Worm (Caenorhabditis elegans) whole organism, L4 larva: ENCODE measurements around the gene Y7A9D.1.

Experiments used
- D1046.2 ChIP-seq: fragments of 200-800 bp; sonication (Bioruptor generic); IDR thresholded peaks from 2 replicates; pipeline ENCODE4 v1.3.6; 2022; ENCODE audit warnings: missing genetic modification characterization, missing compliant biosample characterization
- F10B5.3 ChIP-seq: sonication (generic microtip); optimal IDR thresholded peaks from 2 replicates; lab custom pipeline; 2016; ENCODE audit warnings: mild to moderate bottlenecking, missing genetic modification characterization, missing compliant biosample characterization
- F44E2.7 ChIP-seq: fragments of 200-800 bp; sonication (Bioruptor generic); IDR thresholded peaks from 2 replicates; pipeline ENCODE4 v2.1.2; 2022; ENCODE audit warnings: missing genetic modification characterization, missing compliant biosample characterization
- R02D3.7 ChIP-seq: fragments of 150-350 bp; sonication (generic microtip); optimal IDR thresholded peaks from 3 replicates; lab custom pipeline; 2014; ENCODE audit warnings: missing biosample characterization, missing genetic modification characterization
- Y105C5A.15 ChIP-seq: fragments of 200-800 bp; sonication (Bioruptor generic); IDR thresholded peaks from 2 replicates; pipeline ENCODE4 v1.3.6; 2022; ENCODE audit warnings: missing genetic modification characterization, missing compliant biosample characterization
- ZK546.5 ChIP-seq, 2 experiments: sonication (generic microtip); optimal IDR thresholded peaks; 2 replicates each; lab custom pipeline; 2017; ENCODE audit warnings: missing biosample characterization in 2 of 2, missing genetic modification characterization in 2 of 2
- aly-2 ChIP-seq: sonication (generic microtip); optimal IDR thresholded peaks from 2 replicates; lab custom pipeline; 2018; ENCODE audit warnings: missing biosample characterization, missing genetic modification characterization
- ama-1 ChIP-seq: fragments of 150-350 bp; optimal IDR thresholded peaks from 2 replicates; lab custom pipeline; 2014; ENCODE audit warnings: inconsistent platforms, mixed read lengths
- arid-1 ChIP-seq: fragments of 200-800 bp; sonication (Bioruptor generic); conservative IDR thresholded peaks from 2 replicates; pipeline ENCODE4 v1.3.6; 2022; ENCODE audit warnings: missing genetic modification reagents, missing genetic modification characterization, missing compliant biosample characterization
- ceh-20 ChIP-seq: fragments of 200-800 bp; sonication (Bioruptor generic); IDR thresholded peaks from 2 replicates; pipeline ENCODE4 v1.3.6; 2022; ENCODE audit warnings: missing genetic modification reagents, missing genetic modification characterization, missing compliant biosample characterization
- ceh-44 ChIP-seq: fragments of 200-800 bp; sonication (Bioruptor generic); IDR thresholded peaks from 2 replicates; pipeline ENCODE4 v1.3.6; 2022; ENCODE audit warnings: missing genetic modification reagents, missing genetic modification characterization, missing compliant biosample characterization
- ces-1 ChIP-seq: fragments of 150-350 bp; sonication (generic microtip); optimal IDR thresholded peaks from 4 replicates; lab custom pipeline; 2014; ENCODE audit warnings: missing biosample characterization, missing genetic modification reagents, missing genetic modification characterization
- cey-2 ChIP-seq: sonication (generic microtip); optimal IDR thresholded peaks from 3 replicates; lab custom pipeline; 2017; ENCODE audit warnings: missing genetic modification characterization, mild to moderate bottlenecking, missing compliant biosample characterization, antibody characterized with exemption, borderline replicate concordance; ENCODE audit not compliant: insufficient read depth
- daf-16 ChIP-seq, 3 experiments: sonication (generic microtip); optimal IDR thresholded peaks; 2 replicates each; lab custom pipeline; 2016 to 2017; ENCODE audit warnings: missing genetic modification characterization in 3 of 3, missing genetic modification reagents in 3 of 3, mild to moderate bottlenecking in 2 of 3, missing compliant biosample characterization in 2 of 3, missing biosample characterization in 1 of 3, moderate library complexity in 1 of 3
- daf-19 ChIP-seq: fragments of 200-800 bp; sonication (Bioruptor generic); conservative IDR thresholded peaks from 2 replicates; pipeline ENCODE4 v1.3.6; 2022; ENCODE audit warnings: missing genetic modification characterization, missing compliant biosample characterization
- dpl-1 ChIP-seq: fragments of 150-350 bp; optimal IDR thresholded peaks from 2 replicates; lab custom pipeline; 2014; ENCODE audit warnings: missing biosample characterization, missing genetic modification reagents, missing genetic modification characterization
- duxl-1 ChIP-seq: sonication (generic microtip); optimal IDR thresholded peaks from 2 replicates; lab custom pipeline; 2016; ENCODE audit warnings: mild to moderate bottlenecking, missing genetic modification characterization, moderate library complexity, missing compliant biosample characterization; ENCODE audit not compliant: poor library complexity
- egl-27 ChIP-seq: sonication (generic microtip); optimal IDR thresholded peaks from 3 replicates; lab custom pipeline; 2017; ENCODE audit warnings: missing biosample characterization, missing genetic modification reagents, missing genetic modification characterization
- egl-43 ChIP-seq: fragments of 200-800 bp; sonication (Bioruptor generic); IDR thresholded peaks from 2 replicates; pipeline ENCODE4 v1.3.6; 2022; ENCODE audit warnings: missing genetic modification reagents, missing genetic modification characterization, missing compliant biosample characterization
- hif-1 ChIP-seq, 2 experiments: sonication (generic microtip); optimal IDR thresholded peaks; 2 replicates each; lab custom pipeline; 2016 to 2017; ENCODE audit warnings: missing compliant biosample characterization in 2 of 2, missing genetic modification characterization in 2 of 2, missing genetic modification reagents in 2 of 2, missing genotype in 2 of 2, mild to moderate bottlenecking in 1 of 2
- jun-1 ChIP-seq: fragments of 150-350 bp; optimal IDR thresholded peaks from 2 replicates; lab custom pipeline; 2014; ENCODE audit warnings: missing biosample characterization, missing genetic modification reagents, missing genetic modification characterization
- lim-7 ChIP-seq: fragments of 200-800 bp; sonication (Bioruptor generic); IDR thresholded peaks from 2 replicates; pipeline ENCODE4 v1.3.6; 2022; ENCODE audit warnings: missing genetic modification characterization, missing compliant biosample characterization
- lin-38 ChIP-seq: fragments of 200-800 bp; sonication (Bioruptor generic); IDR thresholded peaks from 2 replicates; pipeline ENCODE4 v1.3.6; 2022; ENCODE audit warnings: missing genetic modification reagents, missing genetic modification characterization, missing compliant biosample characterization
- lin-39 ChIP-seq: fragments of 150-350 bp; optimal IDR thresholded peaks from 2 replicates; lab custom pipeline; 2014; ENCODE audit warnings: missing biosample characterization, missing genetic modification reagents, missing genetic modification characterization
- lir-3 ChIP-seq: sonication (generic microtip); optimal IDR thresholded peaks from 2 replicates; lab custom pipeline; 2016; ENCODE audit warnings: mild to moderate bottlenecking, missing genetic modification characterization, missing compliant biosample characterization
- lsy-2 ChIP-seq, 2 experiments: fragments of 150-350 bp in 1 of 2; sonication (generic microtip) in 1 of 2; optimal IDR thresholded peaks; 2 replicates each; lab custom pipeline; 2014 to 2017; ENCODE audit warnings: missing biosample characterization in 2 of 2, missing genetic modification characterization in 2 of 2
- madf-5 ChIP-seq, 2 experiments: fragments of 200-800 bp; sonication (Bioruptor generic); IDR thresholded peaks; 2 replicates each; pipeline ENCODE4 v1.3.6; 2022; ENCODE audit warnings: missing compliant biosample characterization in 2 of 2, missing genetic modification characterization in 2 of 2
- madf-9 ChIP-seq: fragments of 200-800 bp; sonication (Bioruptor generic); conservative IDR thresholded peaks from 2 replicates; pipeline ENCODE4 v1.3.6; 2022; ENCODE audit warnings: missing genetic modification reagents, missing genetic modification characterization, missing compliant biosample characterization
- mdl-1 ChIP-seq, 2 experiments: fragments of 150-350 bp in 1 of 2; sonication (generic microtip) in 1 of 2; optimal IDR thresholded peaks; 2 replicates each; lab custom pipeline; 2014 to 2017; ENCODE audit warnings: missing biosample characterization in 2 of 2, missing genetic modification characterization in 2 of 2
- mep-1 ChIP-seq: fragments of 150-350 bp; sonication (generic microtip); optimal IDR thresholded peaks from 3 replicates; lab custom pipeline; 2014; ENCODE audit warnings: missing biosample characterization, missing genetic modification characterization
- nhr-102 ChIP-seq: sonication (generic microtip); optimal IDR thresholded peaks from 2 replicates; lab custom pipeline; 2016; ENCODE audit warnings: mild to moderate bottlenecking, missing genetic modification characterization, moderate library complexity, missing compliant biosample characterization
- nhr-11 ChIP-seq: fragments of 150-350 bp; optimal IDR thresholded peaks from 2 replicates; lab custom pipeline; 2014; ENCODE audit warnings: missing biosample characterization, missing genetic modification characterization
- nhr-25 ChIP-seq: sonication (generic microtip); optimal IDR thresholded peaks from 2 replicates; lab custom pipeline; 2017; ENCODE audit warnings: missing genetic modification characterization, mild to moderate bottlenecking, missing compliant biosample characterization, antibody characterized with exemption, moderate library complexity, borderline replicate concordance; ENCODE audit not compliant: insufficient read depth
- nhr-42 ChIP-seq: fragments of 200-800 bp; sonication (Bioruptor generic); IDR thresholded peaks from 2 replicates; pipeline ENCODE4 v1.3.6; 2022; ENCODE audit warnings: missing genetic modification characterization, missing compliant biosample characterization
- nhr-48 ChIP-seq: sonication (generic microtip); optimal IDR thresholded peaks from 2 replicates; lab custom pipeline; 2016; ENCODE audit warnings: mild to moderate bottlenecking, missing genetic modification characterization, missing compliant biosample characterization
- nhr-6 ChIP-seq: fragments of 150-350 bp; optimal IDR thresholded peaks from 2 replicates; lab custom pipeline; 2014; ENCODE audit warnings: missing biosample characterization, missing genetic modification characterization
- nhr-77 ChIP-seq: fragments of 150-350 bp; optimal IDR thresholded peaks from 2 replicates; lab custom pipeline; 2014; ENCODE audit warnings: missing biosample characterization, missing genetic modification characterization
- pqm-1 ChIP-seq: sonication (generic microtip); optimal IDR thresholded peaks from 2 replicates; lab custom pipeline; 2017; ENCODE audit warnings: missing biosample characterization, missing genetic modification characterization
- saeg-2 ChIP-seq: fragments of 200-800 bp; sonication (Bioruptor generic); IDR thresholded peaks from 2 replicates; pipeline ENCODE4 v1.3.6; 2022; ENCODE audit warnings: missing genetic modification reagents, missing genetic modification characterization, missing compliant biosample characterization
- skn-1 ChIP-seq: fragments of 150-350 bp; optimal IDR thresholded peaks from 2 replicates; lab custom pipeline; 2014; ENCODE audit warnings: missing biosample characterization, missing genetic modification characterization
- snpc-1.2 ChIP-seq: fragments of 200-800 bp; sonication (Bioruptor generic); IDR thresholded peaks from 2 replicates; pipeline ENCODE4 v1.3.6; 2022; ENCODE audit warnings: missing genetic modification reagents, missing genetic modification characterization, missing compliant biosample characterization
- spr-1 ChIP-seq: sonication (generic microtip); optimal IDR thresholded peaks from 2 replicates; lab custom pipeline; 2016; ENCODE audit warnings: mild to moderate bottlenecking, missing genetic modification characterization, missing compliant biosample characterization
- unc-39 ChIP-seq: sonication (generic microtip); optimal IDR thresholded peaks from 2 replicates; lab custom pipeline; 2017; ENCODE audit warnings: missing biosample characterization, missing genetic modification characterization
- unc-62 ChIP-seq, 3 experiments: fragments of 150-350 bp in 1 of 3; sonication (generic microtip); optimal IDR thresholded peaks in 2 of 3; peaks in 1 of 3; 1 replicate in 1 of 3; 2 replicates in 2 of 3; lab custom pipeline; 2014 to 2017; ENCODE audit warnings: missing biosample characterization in 3 of 3, missing genetic modification characterization in 3 of 3, missing genetic modification reagents in 3 of 3, missing genotype in 1 of 3
- vab-7 ChIP-seq: fragments of 200-800 bp; sonication (Bioruptor generic); IDR thresholded peaks from 2 replicates; pipeline ENCODE4 v1.3.6; 2022; ENCODE audit warnings: missing genetic modification reagents, missing genetic modification characterization, missing compliant biosample characterization
- zag-1 ChIP-seq: fragments of 150-350 bp; optimal IDR thresholded peaks from 2 replicates; lab custom pipeline; 2014; ENCODE audit warnings: missing biosample characterization, missing genetic modification characterization

Gene Y7A9D.1

ce11 chrIV:16388856-16389461 is 6.9 kb upstream of the Y7A9D.1 start (continued):
- peak; percentile 36 for TF ChIP-seq nhr-48
- no peak for TF ChIP-seq pqm-1 (tag; lab: Kevin White, UChicago)
- peak in 1 of 2 experiments; percentile 18 for TF ChIP-seq mdl-1 (tag; optimal IDR thresholded peaks at IDR 0.05; lab: Kevin White, UChicago)
- TF ChIP-seq saeg-2 = 0 out of 2 replicates have a peak, but pooled peaks have one; percentile 33
- peak; percentile 63 for TF ChIP-seq ceh-20 (GFP tag; lab: Robert Waterston, UW)
- 0 out of 2 replicates have a peak, but pooled peaks have one; percentile 46 for TF ChIP-seq Y105C5A.15 (GFP tag; lab: Robert Waterston, UW)
- peak; percentile 76 for TF ChIP-seq nhr-102
- peak; percentile 86 for TF ChIP-seq arid-1 (GFP tag; lab: Robert Waterston, UW)
- TF ChIP-seq aly-2 (tag; lab: Kevin White, UChicago) = no peak
- peak; percentile 82 for TF ChIP-seq nhr-42 (GFP tag; lab: Robert Waterston, UW)
- no peak for TF ChIP-seq lin-39
- 0 out of 2 replicates have a peak, but pooled peaks have one; percentile 33 for TF ChIP-seq madf-9
- peak; percentile 81 for TF ChIP-seq daf-19 (GFP tag; lab: Robert Waterston, UW)
- peak; percentile 2 for TF ChIP-seq nhr-6 (tag; lab: Kevin White, UChicago)
- peak in 1 of 2 experiments; percentile 45 for TF ChIP-seq hif-1 (tag; optimal IDR thresholded peaks at IDR 0.05; lab: Kevin White, UChicago)
- TF ChIP-seq D1046.2 = peak; percentile 83; the same call in 1 of the 2 replicates
- peak; percentile 50 to 55 for TF ChIP-seq daf-16 (GFP tag; optimal IDR thresholded peaks at IDR 0.05; lab: Kevin White, UChicago)
- peak; percentile 79 for TF ChIP-seq daf-16 (tag; optimal IDR thresholded peaks at IDR 0.05; lab: Kevin White, UChicago)
- TF ChIP-seq R02D3.7 (tag; lab: Kevin White, UChicago) = no peak
- TF ChIP-seq spr-1 (tag; lab: Kevin White, UChicago) = peak; percentile 64
- TF ChIP-seq nhr-11 = no peak
- no peak for TF ChIP-seq zag-1 (tag; lab: Kevin White, UChicago)
- peak; percentile 67 for TF ChIP-seq ceh-44
- TF ChIP-seq lin-38 (GFP tag; lab: Robert Waterston, UW) = peak; percentile 99
- TF ChIP-seq lim-7 (GFP tag; lab: Robert Waterston, UW) = peak; percentile 85
- TF ChIP-seq F10B5.3 (tag; lab: Kevin White, UChicago) = peak; percentile 44

- 0 out of 4 replicates have a peak, but pooled peaks of 1 of the 2 experiments have one; percentile 45 for TF ChIP-seq madf-5 (GFP tag; IDR thresholded peaks at IDR 0.05; lab: Robert Waterston, UW)
- TF ChIP-seq D1046.2 = peak; percentile 86
- TF ChIP-seq nhr-48 = no peak
- no peak for TF ChIP-seq lsy-2 (tag; optimal IDR thresholded peaks at IDR 0.05; lab: Kevin White, UChicago)
- TF ChIP-seq pqm-1 (tag; lab: Kevin White, UChicago) = no peak
- no peak for TF ChIP-seq skn-1
- TF ChIP-seq aly-2 (tag; lab: Kevin White, UChicago) = no peak
- no peak for TF ChIP-seq jun-1
- peak; percentile 25 for TF ChIP-seq nhr-102
- no peak for TF ChIP-seq unc-62 (GFP tag; optimal IDR thresholded peaks at IDR 0.05 in 1 of 2; lab: Kevin White, UChicago)
- no peak for TF ChIP-seq unc-62 (tag; optimal IDR thresholded peaks at IDR 0.05; lab: Kevin White, UChicago)
- TF ChIP-seq madf-9 = 0 out of 2 replicates have a peak, but pooled peaks have one; percentile 29
- peak in 1 of 2 experiments; percentile 9 for TF ChIP-seq hif-1 (tag; optimal IDR thresholded peaks at IDR 0.05; lab: Kevin White, UChicago)
- TF ChIP-seq nhr-77 (tag; lab: Kevin White, UChicago) = no peak
- TF ChIP-seq ces-1 (GFP tag; lab: Kevin White, UChicago) = no peak
- TF ChIP-seq egl-27 (tag; lab: Kevin White, UChicago) = no peak
- peak; percentile 89 for TF ChIP-seq egl-43
- TF ChIP-seq lir-3 (tag; lab: Kevin White, UChicago) = no peak
- TF ChIP-seq nhr-42 (GFP tag; lab: Robert Waterston, UW) = 0 out of 2 replicates have a peak, but pooled peaks have one; percentile 56
- TF ChIP-seq ZK546.5 (tag; optimal IDR thresholded peaks at IDR 0.05; lab: Kevin White, UChicago) = no peak
- TF ChIP-seq mep-1 (tag; lab: Kevin White, UChicago) = peak; percentile 48
- peak; percentile 82 for TF ChIP-seq lin-38 (GFP tag; lab: Robert Waterston, UW)
- TF ChIP-seq duxl-1 (tag; lab: Kevin White, UChicago) = peak; percentile 45
- TF ChIP-seq dpl-1 (GFP tag; lab: Kevin White, UChicago) = no peak
- peak; percentile 96 for TF ChIP-seq snpc-1.2 (GFP tag; lab: Robert Waterston, UW)
- TF ChIP-seq nhr-25 (tag; lab: Kevin White, UChicago) = peak; percentile 33
- no peak for TF ChIP-seq F44E2.7 (GFP tag; lab: Robert Waterston, UW)
- TF ChIP-seq vab-7 (GFP tag; lab: Robert Waterston, UW) = peak; percentile 64; the same call in 1 of the 2 replicates
- no peak for TF ChIP-seq cey-2 (tag; lab: Kevin White, UChicago)
- no peak for TF ChIP-seq ama-1 (lab: Kevin White, UChicago)
- TF ChIP-seq unc-39 = no peak
Measured at ce11 chrIV:16388136-16388635, 6.2 kb upstream of the Y7A9D.1 start.
